Worm (Caenorhabditis elegans) whole organism, L4/young adult: ENCODE data around the gene mab-21.

ENCODE experiments used
- W03F9.2 ChIP-seq: fragments of 150-350 bp; optimal IDR thresholded peaks from 2 replicates; lab custom pipeline; 2014; ENCODE audit warnings: missing biosample characterization, missing genetic modification characterization
- dao-5 ChIP-seq: sonication (generic microtip); optimal IDR thresholded peaks from 2 replicates; lab custom pipeline; 2016; ENCODE audit warnings: missing genotype, missing genetic modification characterization, moderate library complexity, missing compliant biosample characterization

- no peak for TF ChIP-seq dao-5 (tag; lab: Kevin White, UChicago)
- TF ChIP-seq W03F9.2, result no peak
Measured at ce11 chrIII:4568030-4568429, 32.5 kb upstream of the mab-21 start, which contains the start of gene mlcd-1.
